Fruit fly (Drosophila melanogaster): ENCODE results near the gene CG11369.

CG11369 gene

DNA sequence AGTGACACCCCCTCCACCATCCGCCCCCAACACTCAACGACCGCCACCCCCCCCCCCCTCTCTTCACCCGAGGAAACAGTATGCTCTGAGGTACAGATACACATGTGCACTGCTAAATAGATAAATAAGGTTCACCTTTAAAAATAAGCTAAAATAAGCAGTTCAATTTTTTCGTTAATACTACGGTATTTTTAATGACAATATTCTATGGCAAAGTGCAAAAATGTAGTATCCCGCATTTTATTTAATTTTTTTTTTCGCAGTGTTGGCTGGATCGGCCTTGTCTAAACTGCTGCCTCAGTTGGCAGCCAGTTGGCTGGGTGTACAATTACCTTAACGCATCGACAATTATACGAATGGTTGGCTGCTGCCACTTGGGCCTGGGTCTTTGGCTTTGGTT, 35.0 kb upstream of the CG11369 start (continued):
- TF ChIP-seq CG16863 (GFP tag; optimal IDR thresholded peaks at IDR 0.05) (no peak), ems (GFP tag; optimal IDR thresholded peaks at IDR 0.05) (no peak)

dm6 chrX:7540749-7541454, 33.2 kb upstream of the CG11369 start:
- TF ChIP-seq dati (GFP tag; IDR thresholded peaks at IDR 0.05) (no peak), CG7987 (GFP tag; optimal IDR thresholded peaks at IDR 0.05) (no peak), CG8281 (tag; optimal IDR thresholded peaks at IDR 0.05) (peak; percentile 92), jing (GFP tag; optimal IDR thresholded peaks at IDR 0.05) (no peak), bsh (GFP tag; optimal IDR thresholded peaks at IDR 0.05) (peak in 1 of 2 experiments; percentile 10), nom (GFP tag; optimal IDR thresholded peaks at IDR 0.05) (peak; percentile 69), vvl (GFP tag; IDR thresholded peaks at IDR 0.05) (no peak), Dp (GFP tag; optimal IDR thresholded peaks at IDR 0.05) (no peak), CG13894 (tag; optimal IDR thresholded peaks at IDR 0.05) (no peak), CG4730 (GFP tag; IDR thresholded peaks at IDR 0.05) (no peak)

DNA sequence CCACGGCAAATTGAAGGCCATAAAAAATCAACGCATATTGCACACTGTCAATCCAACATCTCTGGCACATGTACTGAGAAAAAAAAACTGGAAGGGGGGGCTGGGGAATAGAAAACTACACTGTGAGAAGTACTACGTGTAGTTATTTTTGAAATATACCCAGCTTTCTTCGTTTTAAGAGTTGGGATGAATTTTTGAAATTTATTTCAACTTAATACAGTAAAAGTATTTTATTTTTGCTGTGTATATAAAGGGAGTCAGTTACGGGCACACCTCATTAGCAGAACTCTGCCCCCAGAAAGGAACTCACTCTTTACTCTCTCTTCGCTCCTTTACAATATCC, 32.7 kb upstream of the CG11369 start:
- TF ChIP-seq CG18619 (GFP tag; optimal IDR thresholded peaks at IDR 0.05) = no peak
- TF ChIP-seq Ets65A (GFP tag) = peak; percentile 69

DNA sequence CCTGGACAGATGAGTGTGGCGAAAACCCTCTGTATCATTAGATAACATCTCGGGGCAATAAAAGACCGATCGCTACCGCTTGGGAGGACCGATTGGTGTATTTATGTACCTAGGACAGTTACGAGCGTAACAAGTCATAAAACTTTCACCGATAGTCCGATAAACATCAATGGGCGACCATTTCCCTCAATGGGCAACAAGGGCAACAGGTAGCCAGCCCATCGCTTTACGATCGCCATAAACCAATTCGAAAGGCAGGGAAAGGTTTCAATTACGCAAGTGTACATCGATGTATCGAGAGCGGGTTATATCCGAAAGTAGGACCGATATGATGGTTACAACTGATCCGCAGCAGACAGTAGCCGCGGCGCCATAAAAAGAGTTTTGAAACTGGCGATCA, 31.6 kb upstream of the CG11369 start:
- TF ChIP-seq grn (GFP tag; optimal IDR thresholded peaks at IDR 0.05) = peak; percentile 62
- TF ChIP-seq CG16813 (GFP tag; IDR thresholded peaks at IDR 0.05; ENCODE audit: partially characterized antibody) = no peak
- no peak for TF ChIP-seq gt (GFP tag; IDR thresholded peaks at IDR 0.05)
- TF ChIP-seq zen (tag; optimal IDR thresholded peaks at IDR 0.05) = peak; percentile 51
- no peak for TF ChIP-seq tin (GFP tag; optimal IDR thresholded peaks at IDR 0.05)
- TF ChIP-seq Pdp1 (GFP tag; optimal IDR thresholded peaks at IDR 0.05) = peak in 1 of 2 experiments; percentile 20
- peak; percentile 87 for TF ChIP-seq CG15479 (GFP tag; optimal IDR thresholded peaks at IDR 0.05)
- TF ChIP-seq CG31441 (GFP tag; IDR thresholded peaks at IDR 0.05) = no peak
- TF ChIP-seq tll (GFP tag; optimal IDR thresholded peaks at IDR 0.05) = peak in 1 of 2 experiments; percentile 87
- TF ChIP-seq fd3F (GFP tag; optimal IDR thresholded peaks at IDR 0.05) = no peak
- TF ChIP-seq CG8944 (GFP tag; optimal IDR thresholded peaks at IDR 0.05) = no peak
- TF ChIP-seq cad (GFP tag; optimal IDR thresholded peaks at IDR 0.05) = peak; percentile 96
- TF ChIP-seq CG12299 (tag; optimal IDR thresholded peaks at IDR 0.05) = no peak
- no peak for TF ChIP-seq stwl (tag; optimal IDR thresholded peaks at IDR 0.05)
- TF ChIP-seq ATbp (GFP tag; optimal IDR thresholded peaks at IDR 0.05) = no peak
- TF ChIP-seq CG7271 (tag; optimal IDR thresholded peaks at IDR 0.05) = peak; percentile 81

DNA sequence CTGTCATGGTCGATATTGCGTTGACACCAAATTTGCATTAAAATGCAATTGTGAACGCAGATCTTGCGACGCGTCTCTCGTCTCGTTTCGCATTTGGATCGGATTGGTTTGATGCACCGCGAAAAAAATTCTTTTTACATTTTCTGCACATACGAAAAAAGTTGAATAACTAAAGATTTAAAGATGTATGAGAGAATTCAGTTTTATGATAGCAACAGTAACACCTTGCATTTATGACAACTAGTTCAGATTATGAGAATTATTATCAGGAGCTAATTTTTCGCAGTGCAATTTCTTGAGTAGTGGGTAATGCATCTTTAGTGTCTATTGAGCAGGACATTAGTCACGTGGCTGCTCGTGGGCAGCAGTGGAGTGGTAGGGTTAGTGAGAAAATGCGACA, 30.2 kb upstream of the CG11369 start:
- no peak for TF ChIP-seq CG17361 (GFP tag; IDR thresholded peaks at IDR 0.05)
- no peak for TF ChIP-seq CG18764 (GFP tag; optimal IDR thresholded peaks at IDR 0.05)
- TF ChIP-seq CG2120 (GFP tag; optimal IDR thresholded peaks at IDR 0.05) = no peak
- TF ChIP-seq CG14014 (GFP tag; IDR thresholded peaks at IDR 0.05) = no peak
- no peak for TF ChIP-seq Dfd (GFP tag; optimal IDR thresholded peaks at IDR 0.05)
- TF ChIP-seq CoRest (tag; optimal IDR thresholded peaks at IDR 0.05) = no peak
- TF ChIP-seq Fer1 (GFP tag; optimal IDR thresholded peaks at IDR 0.05) = no peak
- no peak for TF ChIP-seq CG4707 (GFP tag; optimal IDR thresholded peaks at IDR 0.05)
- TF ChIP-seq grn (GFP tag; optimal IDR thresholded peaks at IDR 0.05) = no peak
- no peak for TF ChIP-seq CG9215 (GFP tag; IDR thresholded peaks at IDR 0.05)
- TF ChIP-seq cwo (GFP tag; optimal IDR thresholded peaks at IDR 0.05) = no peak
- TF ChIP-seq twi (tag; optimal IDR thresholded peaks at IDR 0.05) = no peak
- TF ChIP-seq disco-r (GFP tag; optimal IDR thresholded peaks at IDR 0.05) = no peak
- peak; percentile 25; the same call in 1 of the 2 replicates for TF ChIP-seq CG8765 (GFP tag; IDR thresholded peaks at IDR 0.05)
- TF ChIP-seq sens (GFP tag) = peak; percentile 12
- no peak for TF ChIP-seq NC2β (GFP tag; optimal IDR thresholded peaks at IDR 0.05)
